Worm (Caenorhabditis elegans) whole organism, L1 larva: ENCODE results near the gene mnr-1.

Source experiments
- C04F5.9 ChIP-seq: sonication (generic microtip); optimal IDR thresholded peaks from 2 replicates; lab custom pipeline; 2016; ENCODE audit warnings: missing genetic modification characterization, missing compliant biosample characterization
- ceh-82 ChIP-seq, 3 experiments: fragments of 150-350 bp in 1 of 3; sonication (generic microtip) in 2 of 3; optimal IDR thresholded peaks; 2 replicates each; lab custom pipeline; 2014 to 2017; ENCODE audit warnings: missing biosample characterization in 3 of 3, missing genetic modification characterization in 3 of 3
- ces-1 ChIP-seq: fragments of 150-350 bp; optimal IDR thresholded peaks from 2 replicates; lab custom pipeline; 2014; ENCODE audit warnings: missing biosample characterization, missing genetic modification reagents, missing genetic modification characterization
- dpl-1 ChIP-seq, 3 experiments: fragments of 150-350 bp in 2 of 3; sonication (generic microtip) in 1 of 3; optimal IDR thresholded peaks; 2 replicates each; lab custom pipeline; 2014 to 2017; ENCODE audit warnings: missing biosample characterization in 3 of 3, missing genetic modification characterization in 3 of 3, missing genetic modification reagents in 3 of 3
- dsc-1 ChIP-seq: sonication (generic microtip); optimal IDR thresholded peaks from 2 replicates; lab custom pipeline; 2016; ENCODE audit warnings: mild to moderate bottlenecking, missing genetic modification characterization, missing compliant biosample characterization
- efl-1 ChIP-seq, 4 experiments: fragments of 150-350 bp; optimal IDR thresholded peaks in 3 of 4; peaks in 1 of 4; 1 replicate in 1 of 4; 2 replicates in 3 of 4; lab custom pipeline; 2014; ENCODE audit warnings: missing biosample characterization in 2 of 4, missing genetic modification characterization in 2 of 4, missing genetic modification reagents in 2 of 4
- efl-3 ChIP-seq: fragments of 200-800 bp; sonication (Bioruptor generic); optimal IDR thresholded peaks from 2 replicates; lab custom pipeline; 2018; ENCODE audit warnings: mild to moderate bottlenecking, missing genetic modification characterization, missing compliant biosample characterization
- elt-2 ChIP-seq: sonication (generic microtip); optimal IDR thresholded peaks from 2 replicates; lab custom pipeline; 2016; ENCODE audit warnings: missing genetic modification characterization, mild to moderate bottlenecking, inconsistent platforms, missing compliant biosample characterization, missing genetic modification reagents
- elt-3 ChIP-seq, 6 experiments: fragments of 150-350 bp in 1 of 6; sonication (generic microtip); optimal IDR thresholded peaks; 2 replicates each; lab custom pipeline; 2017 to 2018; ENCODE audit warnings: missing biosample characterization in 6 of 6, missing genetic modification characterization in 6 of 6, inconsistent platforms in 1 of 6
- fkh-8 ChIP-seq: sonication (generic microtip); optimal IDR thresholded peaks from 2 replicates; lab custom pipeline; 2016; ENCODE audit warnings: mild to moderate bottlenecking, missing genetic modification characterization, missing compliant biosample characterization
- grh-1 ChIP-seq: fragments of 200-800 bp; sonication (Bioruptor generic); IDR thresholded peaks from 2 replicates; pipeline ENCODE4 v1.3.6; 2022; ENCODE audit warnings: missing genetic modification reagents, missing genetic modification characterization, missing compliant biosample characterization
- hpl-2 ChIP-seq: fragments of 150-350 bp; optimal IDR thresholded peaks from 2 replicates; lab custom pipeline; 2014; ENCODE audit warnings: missing biosample characterization, missing genetic modification reagents, missing genetic modification characterization
- jun-1 ChIP-seq: fragments of 150-350 bp; optimal IDR thresholded peaks from 2 replicates; lab custom pipeline; 2014; ENCODE audit warnings: missing biosample characterization, missing genetic modification reagents, missing genetic modification characterization
- lin-13 ChIP-seq: fragments of 150-350 bp; optimal IDR thresholded peaks from 2 replicates; lab custom pipeline; 2014; ENCODE audit warnings: missing biosample characterization, missing genetic modification reagents, missing genetic modification characterization
- lin-14 ChIP-seq: fragments of 200-800 bp; sonication (Bioruptor generic); optimal IDR thresholded peaks from 2 replicates; lab custom pipeline; 2018; ENCODE audit warnings: mild to moderate bottlenecking, missing genetic modification characterization, moderate library complexity, missing compliant biosample characterization
- lin-35 ChIP-seq, 2 experiments: fragments of 150-350 bp; optimal IDR thresholded peaks; 2 replicates each; lab custom pipeline; 2014; ENCODE audit warnings: missing biosample characterization in 2 of 2, missing genetic modification characterization in 2 of 2, missing genetic modification reagents in 2 of 2
- lin-39 ChIP-seq: fragments of 150-350 bp; optimal IDR thresholded peaks from 2 replicates; lab custom pipeline; 2014; ENCODE audit warnings: missing biosample characterization, missing genetic modification reagents, missing genetic modification characterization
- lsy-2 ChIP-seq, 2 experiments: fragments of 150-350 bp; optimal IDR thresholded peaks; 2 replicates each; lab custom pipeline; 2014; ENCODE audit warnings: missing biosample characterization in 2 of 2, missing genetic modification characterization in 2 of 2
- mdl-1 ChIP-seq, 2 experiments: fragments of 150-350 bp; optimal IDR thresholded peaks; 2 replicates each; lab custom pipeline; 2014 to 2017; ENCODE audit warnings: missing biosample characterization in 2 of 2, missing genetic modification characterization in 2 of 2, inconsistent platforms in 1 of 2
- mef-2 ChIP-seq: fragments of 150-350 bp; optimal IDR thresholded peaks from 2 replicates; lab custom pipeline; 2014; ENCODE audit warnings: missing biosample characterization, missing genetic modification characterization
- mep-1 ChIP-seq: fragments of 150-350 bp; optimal IDR thresholded peaks from 2 replicates; lab custom pipeline; 2014; ENCODE audit warnings: missing biosample characterization, missing genetic modification characterization
- nhr-19 ChIP-seq: fragments of 200-800 bp; sonication (Bioruptor generic); conservative IDR thresholded peaks from 2 replicates; pipeline ENCODE4 v1.3.6; 2022; ENCODE audit warnings: missing genetic modification characterization, missing compliant biosample characterization
- nhr-20 ChIP-seq: sonication (generic microtip); optimal IDR thresholded peaks from 2 replicates; lab custom pipeline; 2016; ENCODE audit warnings: mild to moderate bottlenecking, missing genetic modification characterization, missing compliant biosample characterization
- nhr-28 ChIP-seq: fragments of 150-350 bp; optimal IDR thresholded peaks from 2 replicates; lab custom pipeline; 2014; ENCODE audit warnings: missing biosample characterization, missing genetic modification characterization
- nhr-47 ChIP-seq: sonication (generic microtip); optimal IDR thresholded peaks from 2 replicates; lab custom pipeline; 2016; ENCODE audit warnings: mild to moderate bottlenecking, missing genetic modification characterization, moderate library complexity, missing compliant biosample characterization
- nhr-71 ChIP-seq: sonication (generic microtip); optimal IDR thresholded peaks from 2 replicates; lab custom pipeline; 2016; ENCODE audit warnings: mild to moderate bottlenecking, missing genetic modification characterization, moderate library complexity, missing compliant biosample characterization
- nhr-90 ChIP-seq: sonication (generic microtip); optimal IDR thresholded peaks from 2 replicates; lab custom pipeline; 2016; ENCODE audit warnings: mild to moderate bottlenecking, missing genetic modification characterization, missing compliant biosample characterization; ENCODE audit not compliant: poor library complexity
- pag-3 ChIP-seq: sonication (generic microtip); optimal IDR thresholded peaks from 2 replicates; lab custom pipeline; 2017; ENCODE audit warnings: missing genetic modification characterization, mild to moderate bottlenecking, missing compliant biosample characterization, antibody characterized with exemption, borderline replicate concordance; ENCODE audit not compliant: insufficient read depth
- pax-3 ChIP-seq: fragments of 200-800 bp; sonication (Bioruptor generic); optimal IDR thresholded peaks from 2 replicates; lab custom pipeline; 2018; ENCODE audit warnings: mild to moderate bottlenecking, missing genetic modification characterization, moderate library complexity, missing compliant biosample characterization
- rnt-1 ChIP-seq: sonication (generic microtip); optimal IDR thresholded peaks from 2 replicates; lab custom pipeline; 2016; ENCODE audit warnings: mild to moderate bottlenecking, missing genetic modification characterization, moderate library complexity, missing compliant biosample characterization
- snpc-4 ChIP-seq: fragments of 150-350 bp; optimal IDR thresholded peaks from 2 replicates; lab custom pipeline; 2014; ENCODE audit warnings: missing biosample characterization, missing genetic modification characterization
- snu-23 ChIP-seq: sonication (generic microtip); optimal IDR thresholded peaks from 2 replicates; lab custom pipeline; 2016; ENCODE audit warnings: missing genetic modification characterization, missing compliant biosample characterization
- sox-4 ChIP-seq: sonication (generic microtip); optimal IDR thresholded peaks from 2 replicates; lab custom pipeline; 2016; ENCODE audit warnings: missing genetic modification characterization, missing compliant biosample characterization
- swsn-7 ChIP-seq: sonication (generic microtip); optimal IDR thresholded peaks from 2 replicates; lab custom pipeline; 2016; ENCODE audit warnings: missing genetic modification characterization, missing compliant biosample characterization
- tbx-2 ChIP-seq: sonication (generic microtip); optimal IDR thresholded peaks from 2 replicates; lab custom pipeline; 2016; ENCODE audit warnings: missing genetic modification characterization, missing compliant biosample characterization
- tlp-1 ChIP-seq: fragments of 150-350 bp; optimal IDR thresholded peaks from 2 replicates; lab custom pipeline; 2014; ENCODE audit warnings: missing biosample characterization, missing genetic modification characterization
- unc-130 ChIP-seq: fragments of 150-350 bp; optimal IDR thresholded peaks from 2 replicates; lab custom pipeline; 2017; ENCODE audit warnings: missing biosample characterization, missing genetic modification characterization, inconsistent platforms
- xbp-1 ChIP-seq: sonication (generic microtip); optimal IDR thresholded peaks from 2 replicates; lab custom pipeline; 2016; ENCODE audit warnings: missing genetic modification characterization, missing compliant biosample characterization
- zag-1 ChIP-seq: fragments of 150-350 bp; optimal IDR thresholded peaks from 2 replicates; lab custom pipeline; 2014; ENCODE audit warnings: missing biosample characterization, missing genetic modification characterization

mnr-1 gene

DNA sequence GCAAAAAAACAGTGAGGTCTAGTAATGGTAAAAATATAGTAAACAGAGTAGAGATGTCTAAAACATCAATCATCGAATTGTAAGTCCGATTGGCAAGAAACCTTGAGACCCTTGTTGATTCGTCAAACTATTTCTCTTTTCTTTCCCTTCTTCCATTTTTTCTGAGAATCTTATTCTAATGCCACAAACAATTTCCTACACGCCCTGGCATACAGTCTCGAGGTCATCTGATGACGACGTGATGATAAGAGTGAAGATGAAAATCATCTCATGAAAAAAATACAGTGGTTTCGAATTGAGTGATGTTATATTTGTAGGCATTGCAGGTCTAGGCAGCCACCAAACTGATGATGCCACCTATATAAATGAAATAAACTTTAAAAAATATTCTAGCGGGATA lies 38.5 kb downstream of the mnr-1 start (continued):
- peak; percentile 5 for TF ChIP-seq tbx-2
- TF ChIP-seq efl-3 (GFP tag; lab: Kevin White, UChicago), result no peak
- no peak for TF ChIP-seq mef-2
- peak; percentile 23 for TF ChIP-seq lin-13 (GFP tag; lab: Kevin White, UChicago)
- peak; percentile 91 for TF ChIP-seq pag-3
- TF ChIP-seq elt-3 (tag; optimal IDR thresholded peaks at IDR 0.05; lab: Kevin White, UChicago), result peak in 4 of 6 experiments; percentile 44 to 78 (median 66)
- TF ChIP-seq nhr-28 (tag; lab: Kevin White, UChicago), result no peak
- peak; percentile 68 for TF ChIP-seq snu-23 (GFP tag; lab: Kevin White, UChicago)

- peak; percentile 15 for TF ChIP-seq xbp-1 (tag; lab: Kevin White, UChicago)
- TF ChIP-seq lin-14 (GFP tag; lab: Kevin White, UChicago), result peak; percentile 23
- TF ChIP-seq grh-1 (GFP tag; lab: Robert Waterston, UW), result no peak
- TF ChIP-seq dpl-1 (GFP tag; optimal IDR thresholded peaks at IDR 0.05; lab: Kevin White, UChicago), result peak in 1 of 3 experiments; percentile 17
- peak; percentile 12 for TF ChIP-seq lin-39 (tag; lab: Kevin White, UChicago)
- TF ChIP-seq lin-35 (GFP tag; optimal IDR thresholded peaks at IDR 0.05; lab: Kevin White, UChicago), result peak; percentile 12 to 47
- TF ChIP-seq tlp-1, result no peak
- TF ChIP-seq mep-1 (tag; lab: Kevin White, UChicago), result peak; percentile 40
- peak; percentile 50 for TF ChIP-seq snu-23 (GFP tag; lab: Kevin White, UChicago)
- TF ChIP-seq nhr-90 (tag; lab: Kevin White, UChicago), result peak; percentile 64
- TF ChIP-seq nhr-71 (tag; lab: Kevin White, UChicago), result peak; percentile 58
- no peak for TF ChIP-seq sox-4
- peak; percentile 10 for TF ChIP-seq tbx-2
- peak; percentile 3 for TF ChIP-seq rnt-1 (tag; lab: Kevin White, UChicago)
- peak; percentile 15 for TF ChIP-seq snpc-4
- peak in 1 of 3 experiments; percentile 4 for TF ChIP-seq ceh-82 (tag; optimal IDR thresholded peaks at IDR 0.05; lab: Kevin White, UChicago)
- no peak for TF ChIP-seq pax-3
- TF ChIP-seq swsn-7 (tag; lab: Kevin White, UChicago), result peak; percentile 40
- TF ChIP-seq zag-1 (tag; lab: Kevin White, UChicago), result no peak
- no peak for TF ChIP-seq ces-1
- peak; percentile 6 for TF ChIP-seq hpl-2
- TF ChIP-seq nhr-19 (GFP tag; lab: Robert Waterston, UW), result peak; percentile 30; the same call in 1 of the 2 replicates
- peak in 2 of 6 experiments; percentile 6 to 21 for TF ChIP-seq elt-3 (tag; optimal IDR thresholded peaks at IDR 0.05; lab: Kevin White, UChicago)
- peak; percentile 19 for TF ChIP-seq elt-2 (tag; lab: Kevin White, UChicago)
- TF ChIP-seq unc-130 (tag; lab: Kevin White, UChicago), result no peak
- TF ChIP-seq nhr-47, result peak; percentile 67
- peak; percentile 6 for TF ChIP-seq dsc-1 (tag; lab: Kevin White, UChicago)
- TF ChIP-seq efl-1 (optimal IDR thresholded peaks at IDR 0.05; lab: Kevin White, UChicago), result peak; percentile 2 to 18
- peak in 1 of 2 experiments; percentile 91 for TF ChIP-seq efl-1 (GFP tag; optimal IDR thresholded peaks at IDR 0.05 in 1 of 2; lab: Kevin White, UChicago)
- TF ChIP-seq lsy-2 (tag; optimal IDR thresholded peaks at IDR 0.05; lab: Kevin White, UChicago), result peak; percentile 4 to 53
- TF ChIP-seq nhr-20 (tag; lab: Kevin White, UChicago), result peak; percentile 45
- peak in 1 of 2 experiments; percentile 20 for TF ChIP-seq mdl-1 (tag; optimal IDR thresholded peaks at IDR 0.05; lab: Kevin White, UChicago)
- peak; percentile 9 for TF ChIP-seq fkh-8
- TF ChIP-seq, all 84 proteins: peak for 25
These were observed 39.5 kb downstream of the mnr-1 start for ce11 chrV:20693968-20694367.

DNA sequence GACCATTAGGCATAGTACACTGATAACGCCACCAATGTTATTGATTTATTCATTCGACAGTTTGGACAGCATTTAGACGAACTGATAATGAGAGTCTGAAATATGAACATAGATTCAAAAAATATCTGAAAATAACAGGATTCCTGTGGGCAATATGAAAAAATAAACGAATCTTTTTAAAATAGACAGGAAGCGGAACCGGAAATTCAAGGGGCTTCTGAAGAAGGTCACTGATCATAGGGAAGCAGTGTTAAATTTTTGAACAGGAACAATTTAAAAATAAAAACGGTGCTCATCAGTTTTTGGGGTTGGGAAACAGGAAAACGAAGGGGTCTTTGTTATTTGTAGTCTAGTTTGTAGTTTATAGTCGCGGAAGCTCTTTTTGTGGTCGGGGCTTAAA lies 43.8 kb downstream of the mnr-1 start, which contains the start of gene F53F8.7:
Gene F53F8.7, minus strand, starts transcription at position 101 of the 400 bp plus-strand sequence.
- TF ChIP-seq jun-1 (tag; lab: Kevin White, UChicago) (no peak), C04F5.9 (no peak)
